Worm (Caenorhabditis elegans) whole organism, L4 larva: Measurements from ENCODE around the gene kreg-1.

Experiments
- F49E8.2 ChIP-seq: sonication (generic microtip); optimal IDR thresholded peaks from 2 replicates; lab custom pipeline; 2016; ENCODE audit warnings: missing compliant biosample characterization, mild to moderate bottlenecking, missing genetic modification characterization, borderline replicate concordance
- ama-1 ChIP-seq: fragments of 150-350 bp; optimal IDR thresholded peaks from 2 replicates; lab custom pipeline; 2014; ENCODE audit warnings: inconsistent platforms, mixed read lengths
- duxl-1 ChIP-seq: sonication (generic microtip); optimal IDR thresholded peaks from 2 replicates; lab custom pipeline; 2016; ENCODE audit warnings: mild to moderate bottlenecking, missing genetic modification characterization, moderate library complexity, missing compliant biosample characterization; ENCODE audit not compliant: poor library complexity
- lin-29 ChIP-seq: fragments of 200-800 bp; sonication (Bioruptor generic); IDR thresholded peaks from 2 replicates; pipeline ENCODE4 v1.3.6; 2022; ENCODE audit warnings: missing genetic modification reagents, missing genetic modification characterization, missing compliant biosample characterization
- mdl-1 ChIP-seq, 2 experiments: fragments of 150-350 bp in 1 of 2; sonication (generic microtip) in 1 of 2; optimal IDR thresholded peaks; 2 replicates each; lab custom pipeline; 2014 to 2017; ENCODE audit warnings: missing biosample characterization in 2 of 2, missing genetic modification characterization in 2 of 2
- nhr-10 ChIP-seq: fragments of 150-350 bp; optimal IDR thresholded peaks from 2 replicates; lab custom pipeline; 2014; ENCODE audit warnings: missing biosample characterization, missing genetic modification characterization
- nhr-11 ChIP-seq: fragments of 150-350 bp; optimal IDR thresholded peaks from 2 replicates; lab custom pipeline; 2014; ENCODE audit warnings: missing biosample characterization, missing genetic modification characterization
- nhr-237 ChIP-seq: sonication (generic microtip); optimal IDR thresholded peaks from 2 replicates; lab custom pipeline; 2017; ENCODE audit warnings: missing biosample characterization, missing genetic modification characterization
- nhr-25 ChIP-seq: sonication (generic microtip); optimal IDR thresholded peaks from 2 replicates; lab custom pipeline; 2017; ENCODE audit warnings: missing genetic modification characterization, mild to moderate bottlenecking, missing compliant biosample characterization, antibody characterized with exemption, moderate library complexity, borderline replicate concordance; ENCODE audit not compliant: insufficient read depth
- nhr-28 ChIP-seq: fragments of 150-350 bp; optimal IDR thresholded peaks from 2 replicates; lab custom pipeline; 2014; ENCODE audit warnings: missing biosample characterization, missing genetic modification characterization
- skn-1 ChIP-seq: fragments of 150-350 bp; optimal IDR thresholded peaks from 2 replicates; lab custom pipeline; 2014; ENCODE audit warnings: missing biosample characterization, missing genetic modification characterization
- snpc-4 ChIP-seq: fragments of 150-350 bp; optimal IDR thresholded peaks from 2 replicates; lab custom pipeline; 2014; ENCODE audit warnings: missing biosample characterization, missing genetic modification characterization
- unc-39 ChIP-seq: sonication (generic microtip); optimal IDR thresholded peaks from 2 replicates; lab custom pipeline; 2017; ENCODE audit warnings: missing biosample characterization, missing genetic modification characterization
- zag-1 ChIP-seq: fragments of 150-350 bp; optimal IDR thresholded peaks from 2 replicates; lab custom pipeline; 2014; ENCODE audit warnings: missing biosample characterization, missing genetic modification characterization

- TF ChIP-seq nhr-25 (tag; lab: Kevin White, UChicago) (no peak), skn-1 (tag; lab: Kevin White, UChicago) (no peak), zag-1 (no peak), nhr-237 (tag; lab: Kevin White, UChicago) (no peak), nhr-28 (tag; lab: Kevin White, UChicago) (no peak), nhr-11 (no peak), snpc-4 (no peak), duxl-1 (tag; lab: Kevin White, UChicago) (no peak), nhr-10 (no peak), unc-39 (tag; lab: Kevin White, UChicago) (no peak), F49E8.2 (tag; lab: Kevin White, UChicago) (no peak), lin-29 (no peak), ama-1 (lab: Kevin White, UChicago) (no peak), mdl-1 (tag; optimal IDR thresholded peaks at IDR 0.05; lab: Kevin White, UChicago) (no peak)
Measured at ce11 chrX:8721273-8721672, 11.7 kb downstream of the kreg-1 start.
